Worm (Caenorhabditis elegans) whole organism, late embryonic: ENCODE measurements around the gene pccb-1.
A peak's percentile ranks its signal among the peaks of the same experiment; 100 is the strongest.

Experiments used
- C08G9.2 ChIP-seq: sonication (generic microtip); optimal IDR thresholded peaks from 2 replicates; lab custom pipeline; 2016; ENCODE audit warnings: mild to moderate bottlenecking, missing genetic modification characterization, moderate library complexity, missing compliant biosample characterization
- T23F11.4 ChIP-seq: fragments of 200-800 bp; sonication (Bioruptor generic); optimal IDR thresholded peaks from 2 replicates; lab custom pipeline; 2018; ENCODE audit warnings: mild to moderate bottlenecking, missing genetic modification characterization, missing compliant biosample characterization
- ahr-1 ChIP-seq: sonication (generic microtip); optimal IDR thresholded peaks from 2 replicates; lab custom pipeline; 2016; ENCODE audit warnings: missing genetic modification characterization, missing compliant biosample characterization
- ama-1 ChIP-seq: fragments of 150-350 bp; optimal IDR thresholded peaks from 2 replicates; lab custom pipeline; 2014
- ceh-14 ChIP-seq: sonication (generic microtip); optimal IDR thresholded peaks from 2 replicates; lab custom pipeline; 2016; ENCODE audit warnings: missing genotype, missing genetic modification characterization, missing compliant biosample characterization
- ceh-19 ChIP-seq: fragments of 200-800 bp; sonication (Bioruptor generic); optimal IDR thresholded peaks from 2 replicates; lab custom pipeline; 2018; ENCODE audit warnings: mild to moderate bottlenecking, missing genetic modification characterization, missing compliant biosample characterization
- ceh-22 ChIP-seq: sonication (generic microtip); optimal IDR thresholded peaks from 2 replicates; lab custom pipeline; 2017; ENCODE audit warnings: missing biosample characterization, missing genetic modification characterization
- ceh-24 ChIP-seq: sonication (generic microtip); optimal IDR thresholded peaks from 2 replicates; lab custom pipeline; 2016; ENCODE audit warnings: mild to moderate bottlenecking, missing genetic modification characterization, missing compliant biosample characterization
- ceh-30 ChIP-seq: fragments of 150-350 bp; optimal IDR thresholded peaks from 2 replicates; lab custom pipeline; 2014; ENCODE audit warnings: missing biosample characterization, missing genetic modification characterization
- ceh-31 ChIP-seq: sonication (generic microtip); optimal IDR thresholded peaks from 2 replicates; lab custom pipeline; 2016; ENCODE audit warnings: missing genetic modification characterization, missing compliant biosample characterization
- dmd-4 ChIP-seq: sonication (generic microtip); optimal IDR thresholded peaks from 2 replicates; lab custom pipeline; 2016; ENCODE audit warnings: borderline replicate concordance, missing genetic modification characterization, missing compliant biosample characterization
- elt-4 ChIP-seq: sonication (generic microtip); optimal IDR thresholded peaks from 2 replicates; lab custom pipeline; 2016; ENCODE audit warnings: missing genetic modification characterization, missing compliant biosample characterization
- eyg-1 ChIP-seq: sonication (generic microtip); optimal IDR thresholded peaks from 2 replicates; lab custom pipeline; 2016; ENCODE audit warnings: missing genotype, missing genetic modification characterization, missing compliant biosample characterization
- fax-1 ChIP-seq: sonication (generic microtip); optimal IDR thresholded peaks from 2 replicates; lab custom pipeline; 2016; ENCODE audit warnings: missing genotype, missing genetic modification characterization, missing compliant biosample characterization
- fkh-10 ChIP-seq: fragments of 150-350 bp; optimal IDR thresholded peaks from 2 replicates; lab custom pipeline; 2014; ENCODE audit warnings: missing biosample characterization, missing genetic modification reagents, missing genetic modification characterization
- hlh-15 ChIP-seq: sonication (generic microtip); optimal IDR thresholded peaks from 2 replicates; lab custom pipeline; 2016; ENCODE audit warnings: missing genetic modification characterization, missing compliant biosample characterization
- hlh-8 ChIP-seq: sonication (generic microtip); optimal IDR thresholded peaks from 2 replicates; lab custom pipeline; 2016; ENCODE audit warnings: missing genotype, missing genetic modification characterization, missing compliant biosample characterization
- madf-2 ChIP-seq: sonication (generic microtip); optimal IDR thresholded peaks from 2 replicates; lab custom pipeline; 2017; ENCODE audit warnings: missing genetic modification characterization, missing compliant biosample characterization
- mec-3 ChIP-seq: sonication (generic microtip); optimal IDR thresholded peaks from 2 replicates; lab custom pipeline; 2016; ENCODE audit warnings: borderline replicate concordance, missing genetic modification characterization, missing compliant biosample characterization
- nfya-1 ChIP-seq: sonication (generic microtip); optimal IDR thresholded peaks from 2 replicates; lab custom pipeline; 2017; ENCODE audit warnings: missing genetic modification characterization, mild to moderate bottlenecking, missing compliant biosample characterization, antibody characterized with exemption, moderate library complexity
- odd-2 ChIP-seq: sonication (generic microtip); optimal IDR thresholded peaks from 2 replicates; lab custom pipeline; 2017; ENCODE audit warnings: antibody characterized with exemption, mild to moderate bottlenecking, missing genetic modification characterization, missing compliant biosample characterization
- pag-3 ChIP-seq: sonication (generic microtip); optimal IDR thresholded peaks from 2 replicates; lab custom pipeline; 2016; ENCODE audit warnings: missing compliant biosample characterization, missing genetic modification characterization, borderline replicate concordance
- pat-9 ChIP-seq: fragments of 200-800 bp; sonication (Bioruptor generic); optimal IDR thresholded peaks from 2 replicates; lab custom pipeline; 2018; ENCODE audit warnings: mild to moderate bottlenecking, missing genetic modification characterization, moderate library complexity, missing compliant biosample characterization
- pha-2 ChIP-seq: sonication (generic microtip); optimal IDR thresholded peaks from 2 replicates; lab custom pipeline; 2017; ENCODE audit warnings: mild to moderate bottlenecking, missing genetic modification characterization, missing compliant biosample characterization
- pha-4 ChIP-seq: fragments of 150-350 bp; optimal IDR thresholded peaks from 2 replicates; lab custom pipeline; 2018; ENCODE audit warnings: missing biosample characterization, missing genetic modification reagents, missing genetic modification characterization
- pqm-1 ChIP-seq: sonication (generic microtip); optimal IDR thresholded peaks from 2 replicates; lab custom pipeline; 2016; ENCODE audit warnings: missing genetic modification characterization, missing compliant biosample characterization
- sdc-2 ChIP-seq: sonication (generic microtip); optimal IDR thresholded peaks from 2 replicates; lab custom pipeline; 2016; ENCODE audit warnings: missing genotype, missing genetic modification characterization, missing compliant biosample characterization
- sox-2 ChIP-seq: fragments of 200-800 bp; sonication (Bioruptor generic); IDR thresholded peaks from 2 replicates; pipeline ENCODE4 v1.3.6; 2022; ENCODE audit warnings: missing genetic modification reagents, missing genetic modification characterization, missing compliant biosample characterization
- sox-4 ChIP-seq: sonication (generic microtip); optimal IDR thresholded peaks from 2 replicates; lab custom pipeline; 2017; ENCODE audit warnings: mild to moderate bottlenecking, missing genetic modification characterization, inconsistent platforms, missing compliant biosample characterization
- tbx-2 ChIP-seq: sonication (generic microtip); optimal IDR thresholded peaks from 2 replicates; lab custom pipeline; 2016; ENCODE audit warnings: missing genetic modification characterization, missing compliant biosample characterization
- ttx-3 ChIP-seq: sonication (generic microtip); optimal IDR thresholded peaks from 2 replicates; lab custom pipeline; 2016; ENCODE audit warnings: missing genetic modification reagents, missing genetic modification characterization, missing compliant biosample characterization
- unc-42 ChIP-seq: sonication (generic microtip); optimal IDR thresholded peaks from 2 replicates; lab custom pipeline; 2016; ENCODE audit warnings: missing genotype, missing genetic modification characterization, missing compliant biosample characterization
- unc-55 ChIP-seq: sonication (generic microtip); optimal IDR thresholded peaks from 2 replicates; lab custom pipeline; 2017; ENCODE audit warnings: missing biosample characterization, missing genetic modification reagents, missing genetic modification characterization
- unc-86 ChIP-seq: sonication (generic microtip); optimal IDR thresholded peaks from 2 replicates; lab custom pipeline; 2016; ENCODE audit warnings: missing genetic modification characterization, missing compliant biosample characterization
- zip-5 ChIP-seq: sonication (generic microtip); optimal IDR thresholded peaks from 2 replicates; lab custom pipeline; 2016; ENCODE audit warnings: missing genetic modification characterization, missing compliant biosample characterization
- ztf-16 ChIP-seq: sonication (generic microtip); optimal IDR thresholded peaks from 2 replicates; lab custom pipeline; 2017; ENCODE audit warnings: missing genetic modification characterization, missing compliant biosample characterization

pccb-1 gene

DNA sequence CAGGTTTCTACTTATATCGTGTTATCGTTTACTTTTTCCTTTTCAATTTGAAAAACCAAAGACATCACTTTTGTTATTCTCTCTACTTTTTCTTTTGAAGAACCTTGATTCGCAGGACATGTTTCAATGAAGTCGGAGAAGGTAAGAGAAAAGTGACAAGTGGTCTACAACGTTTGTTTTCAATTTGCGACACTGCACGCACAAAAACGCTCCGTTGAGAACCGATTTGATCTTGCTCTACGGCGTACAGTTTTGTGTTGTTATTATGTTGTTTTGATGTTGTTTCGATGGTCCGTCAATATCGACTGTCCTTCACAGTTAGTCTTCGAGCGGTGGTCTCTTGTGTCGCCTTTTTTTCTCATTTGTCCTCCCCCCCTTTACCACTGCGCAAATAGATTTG lies at the start of gene pccb-1:
TSS of gene pccb-1 (plus strand) at position 127 of the 400 bp plus-strand sequence.
- no peak for TF ChIP-seq odd-2 (tag; lab: Kevin White, UChicago)
- TF ChIP-seq unc-86 = no peak
- TF ChIP-seq ceh-22 (tag; lab: Kevin White, UChicago) = no peak
- no peak for TF ChIP-seq ama-1
- no peak for TF ChIP-seq ceh-24 (tag; lab: Kevin White, UChicago)
- no peak for TF ChIP-seq ahr-1
- TF ChIP-seq pat-9 = no peak
- no peak for TF ChIP-seq eyg-1
- TF ChIP-seq fkh-10 = no peak
- no peak for TF ChIP-seq ttx-3 (tag; lab: Kevin White, UChicago)
- no peak for TF ChIP-seq pqm-1 (tag; lab: Kevin White, UChicago)
- TF ChIP-seq hlh-15 (tag; lab: Kevin White, UChicago) = no peak

ce11 chrX:3040021-3040420 lies 49.3 kb upstream of the pccb-1 start:
- TF ChIP-seq C08G9.2 (tag; lab: Kevin White, UChicago) (no peak), ahr-1 (no peak), unc-42 (tag; lab: Kevin White, UChicago) (peak; percentile 71), hlh-8 (no peak), dmd-4 (tag; lab: Kevin White, UChicago) (no peak), sdc-2 (tag; lab: Kevin White, UChicago) (no peak), nfya-1 (tag; lab: Kevin White, UChicago) (no peak)

DNA sequence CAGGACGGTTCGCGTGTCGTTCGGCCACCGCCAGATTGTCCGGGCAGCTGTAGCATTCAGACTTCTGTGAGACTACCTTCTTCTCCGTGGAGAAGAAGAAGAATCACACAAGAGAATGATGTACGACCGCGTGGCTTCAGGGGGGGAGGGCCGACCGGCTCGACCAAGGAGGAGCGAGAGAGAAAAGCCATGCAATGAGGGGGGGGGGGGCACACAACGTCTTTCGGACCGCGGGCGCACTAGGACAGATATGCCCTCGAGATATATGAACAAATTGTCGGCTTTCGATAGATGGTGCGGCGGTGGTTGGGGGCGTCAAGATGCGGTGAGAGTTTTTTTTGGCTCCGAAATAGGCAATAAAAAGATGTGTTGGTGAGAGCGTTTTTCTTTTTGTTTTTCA lies 48.7 kb upstream of the pccb-1 start:
- no peak for TF ChIP-seq hlh-15 (tag; lab: Kevin White, UChicago)
- no peak for TF ChIP-seq T23F11.4 (GFP tag; lab: Kevin White, UChicago)
- peak; percentile 85 for TF ChIP-seq ceh-31
- no peak for TF ChIP-seq zip-5 (tag; lab: Kevin White, UChicago)
- TF ChIP-seq ceh-30 (tag; lab: Kevin White, UChicago) = no peak
- no peak for TF ChIP-seq pha-2
- no peak for TF ChIP-seq pag-3 (tag; lab: Kevin White, UChicago)
- TF ChIP-seq madf-2 (tag; lab: Kevin White, UChicago) = no peak

DNA sequence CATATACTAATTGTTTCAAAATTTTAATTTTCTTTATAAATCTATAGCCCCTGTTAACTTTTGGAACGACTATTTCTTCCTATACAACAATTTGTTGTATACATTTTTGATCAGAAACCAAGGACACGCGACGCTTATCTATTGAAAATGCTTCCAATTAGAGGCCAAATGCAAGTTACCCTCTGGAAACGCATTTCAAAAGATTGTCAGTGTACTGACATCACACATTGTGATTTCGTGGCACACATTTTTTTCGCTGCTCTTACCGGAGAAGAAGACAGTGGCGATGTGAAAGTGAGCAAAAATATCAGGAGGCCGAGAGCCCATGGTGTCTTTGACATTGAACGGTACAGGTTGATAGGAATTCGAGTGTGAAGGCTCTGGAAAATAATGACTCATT lies 43.9 kb upstream of the pccb-1 start, which contains the start of gene cnnm-3:
TSS of gene cnnm-3 (minus strand) at position 382 of the 400 bp plus-strand sequence.
- TF ChIP-seq pha-4 (no peak), fax-1 (tag; lab: Kevin White, UChicago) (no peak), unc-55 (no peak), ztf-16 (tag; lab: Kevin White, UChicago) (no peak), dmd-4 (tag; lab: Kevin White, UChicago) (no peak), nfya-1 (tag; lab: Kevin White, UChicago) (no peak), hlh-15 (tag; lab: Kevin White, UChicago) (no peak), pag-3 (tag; lab: Kevin White, UChicago) (no peak), madf-2 (tag; lab: Kevin White, UChicago) (no peak), ceh-14 (no peak), sox-2 (GFP tag; lab: Robert Waterston, UW) (no peak), mec-3 (tag; lab: Kevin White, UChicago) (no peak)

DNA sequence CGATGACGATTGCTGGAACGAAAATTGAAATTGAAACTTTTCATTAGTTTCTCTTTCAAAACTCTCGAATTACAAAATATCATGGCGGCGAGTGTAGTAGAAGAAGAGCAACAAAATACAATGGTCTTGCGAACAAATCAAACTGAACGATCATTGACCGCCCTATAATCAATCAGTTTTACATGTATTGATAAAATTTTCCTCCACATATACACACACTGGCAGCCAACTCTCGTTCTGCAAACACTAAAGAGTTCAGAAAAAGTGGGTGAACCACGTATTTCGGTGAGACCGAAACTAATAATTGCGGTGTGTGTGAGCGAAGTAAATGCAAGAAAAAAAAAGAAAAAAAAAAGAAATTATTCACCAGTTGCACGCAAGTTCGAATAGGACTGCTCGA lies 42.1 kb upstream of the pccb-1 start:
- no peak for TF ChIP-seq unc-86
- no peak for TF ChIP-seq tbx-2 (tag; lab: Kevin White, UChicago)
- no peak for TF ChIP-seq sox-4 (tag; lab: Kevin White, UChicago)
- no peak for TF ChIP-seq ceh-30 (tag; lab: Kevin White, UChicago)
- no peak for TF ChIP-seq ceh-24 (tag; lab: Kevin White, UChicago)
- no peak for TF ChIP-seq zip-5 (tag; lab: Kevin White, UChicago)
- no peak for TF ChIP-seq ceh-22 (tag; lab: Kevin White, UChicago)
- TF ChIP-seq ceh-19 (GFP tag; lab: Kevin White, UChicago) = no peak
- TF ChIP-seq elt-4 = no peak
- no peak for TF ChIP-seq sox-2 (GFP tag; lab: Robert Waterston, UW)
- no peak for TF ChIP-seq ceh-31
